Fruit fly (Drosophila melanogaster) whole organism, embryonic: ENCODE measurements around the gene CG8100.
A peak's percentile ranks its signal among the peaks of the same experiment; 100 is the strongest.

ENCODE experiments used
- Abd-B ChIP-seq: fragments of 200-800 bp; sonication (Bioruptor generic); optimal IDR thresholded peaks from 2 replicates; lab custom pipeline; 2018; ENCODE audit warnings: missing biosample characterization, mild to moderate bottlenecking, missing genetic modification characterization, moderate library complexity
- Aef1 ChIP-seq: fragments of 200-800 bp; sonication (Bioruptor generic); IDR thresholded peaks from 3 replicates; pipeline ENCODE4 v1.3.6; 2022; ENCODE audit warnings: missing biosample characterization, missing genetic modification characterization
- Antp ChIP-seq: fragments of 200-800 bp; sonication (Bioruptor generic); optimal IDR thresholded peaks from 3 replicates; lab custom pipeline; 2016; ENCODE audit warnings: missing biosample characterization, missing genetic modification characterization
- CG10147 ChIP-seq: fragments of 200-800 bp; sonication (Bioruptor generic); optimal IDR thresholded peaks from 2 replicates; lab custom pipeline; 2019; ENCODE audit warnings: missing biosample characterization, mild to moderate bottlenecking, missing genetic modification characterization, moderate library complexity
- CG10565 ChIP-seq: fragments of 200-800 bp; sonication (Bioruptor generic); optimal IDR thresholded peaks from 3 replicates; lab custom pipeline; 2016; ENCODE audit warnings: missing biosample characterization, mild to moderate bottlenecking, missing genetic modification characterization
- CG12155 ChIP-seq: fragments of 200-800 bp; sonication (Bioruptor generic); optimal IDR thresholded peaks from 3 replicates; lab custom pipeline; 2016; ENCODE audit warnings: missing biosample characterization, missing genetic modification characterization
- CG13296 ChIP-seq: fragments of 200-800 bp; sonication (Bioruptor generic); optimal IDR thresholded peaks from 3 replicates; lab custom pipeline; 2018; ENCODE audit warnings: missing biosample characterization, mild to moderate bottlenecking, missing genetic modification characterization
- CG13624 ChIP-seq: fragments of 200-800 bp; sonication (Bioruptor generic); optimal IDR thresholded peaks from 2 replicates; lab custom pipeline; 2016; ENCODE audit warnings: missing biosample characterization, missing genetic modification characterization
- CG14667 ChIP-seq: fragments of 200-800 bp; sonication (Bioruptor generic); IDR thresholded peaks from 2 replicates; pipeline ENCODE4 v1.3.6; 2022; ENCODE audit warnings: missing biosample characterization, missing genetic modification characterization
- CG16863 ChIP-seq: fragments of 200-800 bp; sonication (Bioruptor generic); optimal IDR thresholded peaks from 3 replicates; lab custom pipeline; 2016; ENCODE audit warnings: missing biosample characterization, missing genetic modification characterization
- CG18262 ChIP-seq: fragments of 200-800 bp; optimal IDR thresholded peaks from 3 replicates; lab custom pipeline; 2019; ENCODE audit warnings: missing biosample characterization, mild to moderate bottlenecking, missing genetic modification characterization, moderate library complexity
- CG31388 ChIP-seq: fragments of 200-800 bp; sonication (Bioruptor generic); optimal IDR thresholded peaks from 2 replicates; lab custom pipeline; 2016; ENCODE audit warnings: missing biosample characterization, missing genetic modification characterization
- CG31441 ChIP-seq: fragments of 200-800 bp; sonication (Bioruptor generic); IDR thresholded peaks from 2 replicates; pipeline ENCODE4 v1.3.6; 2022; ENCODE audit warnings: missing biosample characterization, missing genetic modification characterization
- CG3163 ChIP-seq: fragments of 200-800 bp; sonication (Bioruptor generic); optimal IDR thresholded peaks from 3 replicates; lab custom pipeline; 2016; ENCODE audit warnings: missing biosample characterization, missing genetic modification characterization
- CG3838 ChIP-seq: fragments of 200-800 bp; sonication (Bioruptor generic); optimal IDR thresholded peaks from 3 replicates; lab custom pipeline; 2016; ENCODE audit warnings: missing biosample characterization, missing genetic modification characterization
- CG7357 ChIP-seq: fragments of 200-800 bp; sonication (Bioruptor generic); IDR thresholded peaks from 3 replicates; pipeline ENCODE4 v1.3.6; 2022; ENCODE audit warnings: missing biosample characterization, missing genetic modification characterization
- CG7987 ChIP-seq: fragments of 200-800 bp; sonication (Bioruptor generic); optimal IDR thresholded peaks from 2 replicates; lab custom pipeline; 2018; ENCODE audit warnings: missing biosample characterization, mild to moderate bottlenecking, missing genetic modification characterization, moderate library complexity
- Deaf1 ChIP-seq: fragments of 200-800 bp; optimal IDR thresholded peaks from 3 replicates; lab custom pipeline; 2019; ENCODE audit warnings: missing biosample characterization, mild to moderate bottlenecking, missing genetic modification characterization, moderate library complexity
- Dip3 ChIP-seq: fragments of 200-800 bp; sonication (Bioruptor generic); optimal IDR thresholded peaks from 3 replicates; lab custom pipeline; 2016; ENCODE audit warnings: missing biosample characterization, missing genetic modification characterization
- Doc3 ChIP-seq: fragments of 200-800 bp; sonication (Bioruptor generic); IDR thresholded peaks from 3 replicates; pipeline ENCODE4 v1.3.6; 2022; ENCODE audit warnings: missing biosample characterization, missing genetic modification characterization; ENCODE audit not compliant: partially characterized antibody
- Ets97D ChIP-seq: fragments of 200-800 bp; sonication (Bioruptor generic); optimal IDR thresholded peaks from 3 replicates; lab custom pipeline; 2016; ENCODE audit warnings: missing biosample characterization, missing genetic modification characterization
- Hmx ChIP-seq: fragments of 200-800 bp; sonication (Bioruptor generic); optimal IDR thresholded peaks from 2 replicates; lab custom pipeline; 2016; ENCODE audit warnings: missing biosample characterization, missing genetic modification characterization
- Jarid2 ChIP-seq: fragments of 200-800 bp; sonication (Bioruptor generic); optimal IDR thresholded peaks from 3 replicates; lab custom pipeline; 2017; ENCODE audit warnings: mild to moderate bottlenecking, missing biosample characterization, missing genetic modification reagents, missing genetic modification characterization
- Mes4 ChIP-seq: fragments of 200-800 bp; sonication (Bioruptor generic); optimal IDR thresholded peaks from 2 replicates; lab custom pipeline; 2016; ENCODE audit warnings: missing biosample characterization, missing genetic modification characterization
- NFAT ChIP-seq: fragments of 200-800 bp; sonication (Bioruptor generic); IDR thresholded peaks from 2 replicates; pipeline ENCODE4 v1.3.6; 2022; ENCODE audit warnings: missing biosample characterization, missing genetic modification characterization
- Nf-YB ChIP-seq: fragments of 200-800 bp; sonication (Bioruptor generic); optimal IDR thresholded peaks from 3 replicates; lab custom pipeline; 2019; ENCODE audit warnings: missing biosample characterization, mild to moderate bottlenecking, missing genetic modification characterization, moderate library complexity
- Oaz ChIP-seq: fragments of 200-800 bp; sonication (Bioruptor generic); IDR thresholded peaks from 2 replicates; pipeline ENCODE4 v1.3.6; 2022; ENCODE audit warnings: missing biosample characterization, missing genetic modification characterization
- Optix ChIP-seq: fragments of 200-800 bp; sonication (Bioruptor generic); IDR thresholded peaks from 3 replicates; pipeline ENCODE4 v1.3.6; 2022; ENCODE audit warnings: missing biosample characterization, missing genetic modification characterization
- Taf1 ChIP-seq: fragments of 200-800 bp; sonication (Bioruptor generic); IDR thresholded peaks from 2 replicates; pipeline ENCODE4 v1.3.6; 2022; ENCODE audit warnings: missing biosample characterization, missing genetic modification characterization
- Vsx1 ChIP-seq: fragments of 200-800 bp; sonication (Bioruptor generic); optimal IDR thresholded peaks from 2 replicates; lab custom pipeline; 2017; ENCODE audit warnings: missing biosample characterization, mild to moderate bottlenecking, missing genetic modification characterization, missing genetic modification reagents
- aop ChIP-seq: fragments of 200-800 bp; sonication (Bioruptor generic); IDR thresholded peaks from 2 replicates; pipeline ENCODE4 v1.3.6; 2022; ENCODE audit warnings: missing biosample characterization, missing genetic modification characterization
- cg ChIP-seq: fragments of 200-800 bp; sonication (Bioruptor generic); optimal IDR thresholded peaks from 3 replicates; lab custom pipeline; 2019; ENCODE audit warnings: missing biosample characterization, mild to moderate bottlenecking, missing genetic modification characterization, moderate library complexity
- chinmo ChIP-seq: fragments of 200-800 bp; sonication (Bioruptor generic); IDR thresholded peaks from 4 replicates; pipeline ENCODE4 v1.3.6; 2022; ENCODE audit warnings: missing biosample characterization, missing genetic modification characterization; ENCODE audit not compliant: partially characterized antibody
- chm ChIP-seq: fragments of 200-800 bp; sonication (Bioruptor generic); IDR thresholded peaks from 2 replicates; pipeline ENCODE4 v1.3.6; 2022; ENCODE audit warnings: missing biosample characterization, missing genetic modification characterization
- chn ChIP-seq: fragments of 200-800 bp; sonication (Bioruptor generic); optimal IDR thresholded peaks from 2 replicates; lab custom pipeline; 2016; ENCODE audit warnings: missing biosample characterization, missing genetic modification characterization
- da ChIP-seq: fragments of 200-800 bp; sonication (Bioruptor generic); optimal IDR thresholded peaks from 2 replicates; lab custom pipeline; 2016; ENCODE audit warnings: missing biosample characterization, missing genetic modification characterization
- dati ChIP-seq: fragments of 200-800 bp; sonication (Bioruptor generic); IDR thresholded peaks from 2 replicates; pipeline ENCODE4 v1.3.6; 2022; ENCODE audit warnings: missing biosample characterization, missing genetic modification characterization
- emc ChIP-seq: fragments of 200-800 bp; sonication (Bioruptor generic); optimal IDR thresholded peaks from 2 replicates; lab custom pipeline; 2016; ENCODE audit warnings: missing biosample characterization, missing genetic modification characterization
- gro ChIP-seq: fragments of 200-800 bp; sonication (Bioruptor generic); optimal IDR thresholded peaks from 2 replicates; lab custom pipeline; 2016; ENCODE audit warnings: missing biosample characterization, missing genetic modification characterization
- hb ChIP-seq: fragments of 200-800 bp; sonication (Bioruptor generic); IDR thresholded peaks from 3 replicates; pipeline ENCODE4 v1.3.6; 2022; ENCODE audit warnings: missing biosample characterization, missing genetic modification characterization; ENCODE audit not compliant: partially characterized antibody
- ind ChIP-seq: fragments of 200-800 bp; sonication (Bioruptor generic); optimal IDR thresholded peaks from 3 replicates; lab custom pipeline; 2016; ENCODE audit warnings: missing biosample characterization, missing genetic modification characterization
- inv ChIP-seq: fragments of 200-800 bp; sonication (Bioruptor generic); IDR thresholded peaks from 2 replicates; pipeline ENCODE4 v1.3.6; 2022; ENCODE audit warnings: missing biosample characterization, missing genetic modification characterization; ENCODE audit not compliant: partially characterized antibody
- ken ChIP-seq: fragments of 200-800 bp; sonication (Bioruptor generic); IDR thresholded peaks from 3 replicates; pipeline ENCODE4 v1.3.6; 2022; ENCODE audit warnings: missing biosample characterization, missing genetic modification characterization
- onecut ChIP-seq: fragments of 200-800 bp; sonication (Bioruptor generic); IDR thresholded peaks from 2 replicates; pipeline ENCODE4 v1.3.6; 2022; ENCODE audit warnings: missing biosample characterization, missing genetic modification characterization
- pan ChIP-seq, 4 experiments: fragments of >200 bp in 3 of 4; fragments of 200-800 bp in 1 of 4; sonication (Bioruptor generic) in 1 of 4; optimal IDR thresholded peaks in 3 of 4; IDR thresholded peaks in 1 of 4; 2 replicates each; pipeline versions ENCODE4 v1.3.6 to Lab custom; 2017 to 2022; ENCODE audit warnings: missing biosample characterization in 2 of 4, missing genetic modification characterization in 2 of 4, mixed read lengths in 1 of 4
- prd ChIP-seq, 3 experiments: fragments of >200 bp in 2 of 3; fragments of 200-800 bp in 1 of 3; sonication (Bioruptor generic) in 1 of 3; optimal IDR thresholded peaks in 2 of 3; IDR thresholded peaks in 1 of 3; 2 replicates in 2 of 3; 3 replicates in 1 of 3; pipeline versions ENCODE4 v1.3.6 to Lab custom; 2017 to 2022; ENCODE audit warnings: missing biosample characterization in 1 of 3, missing genetic modification characterization in 1 of 3
- sens ChIP-seq: fragments of 200-800 bp; sonication (Bioruptor generic); peaks from one replicate; lab custom pipeline; 2016; ENCODE audit warnings: missing biosample characterization, missing genetic modification characterization
- shn ChIP-seq: fragments of 200-800 bp; sonication (Bioruptor generic); optimal IDR thresholded peaks from 3 replicates; lab custom pipeline; 2016; ENCODE audit warnings: missing biosample characterization, missing genetic modification characterization
- zen2 ChIP-seq: fragments of 200-800 bp; sonication (Bioruptor generic); IDR thresholded peaks from 3 replicates; pipeline ENCODE4 v1.3.6; 2022; ENCODE audit warnings: missing biosample characterization, missing genetic modification characterization; ENCODE audit not compliant: partially characterized antibody

Gene CG8100

DNA sequence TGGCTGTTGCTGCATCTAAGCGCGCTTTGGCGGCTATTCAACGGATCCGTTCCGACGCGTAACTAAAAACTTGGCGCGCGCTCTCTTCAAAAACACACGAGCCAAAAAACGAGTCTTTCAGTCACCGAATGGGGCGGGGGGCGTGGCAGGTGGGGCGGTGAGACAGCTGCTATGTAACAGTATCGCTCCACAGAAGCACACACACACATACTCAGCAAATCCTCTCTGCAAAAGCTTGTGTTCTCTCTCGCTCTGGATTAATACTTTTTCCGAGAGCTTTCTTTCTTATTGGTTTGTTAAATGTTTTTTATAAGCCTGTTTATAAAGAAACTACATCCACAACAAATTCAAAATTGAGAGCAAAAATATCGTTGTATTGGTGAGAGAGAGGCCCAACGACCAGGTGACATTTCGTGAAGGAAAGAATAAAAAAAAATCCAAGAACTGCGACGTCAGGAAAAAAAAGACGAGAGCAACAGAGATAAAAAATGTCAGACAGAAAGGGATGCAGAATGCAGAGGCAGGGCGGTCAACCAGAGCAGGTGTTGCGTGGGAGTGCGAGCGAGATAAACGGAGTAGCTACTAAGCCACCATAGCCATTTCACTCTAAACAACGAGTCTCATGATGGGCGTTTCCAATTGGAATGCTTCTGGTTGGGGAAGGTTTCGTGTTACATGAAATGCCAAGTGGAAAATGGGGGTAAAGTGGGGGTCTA, 48.0 kb downstream of the CG8100 start, which contains the start of gene Sox21b:
Sox21b (minus strand) TSS at position 51 of the 716 bp plus-strand sequence.
- TF ChIP-seq CG14667, result no peak
- no peak for TF ChIP-seq Oaz (GFP tag; lab: Robert Waterston, UW)
- no peak for TF ChIP-seq CG13296 (GFP tag; lab: Kevin White, UChicago)
- no peak for TF ChIP-seq CG10147 (GFP tag; lab: Kevin White, UChicago)
- no peak for TF ChIP-seq ind
- no peak for TF ChIP-seq pan (optimal IDR thresholded peaks at IDR 0.05; lab: Kevin White, UChicago)
- TF ChIP-seq pan (GFP tag; optimal IDR thresholded peaks at IDR 0.05 in 1 of 2, IDR thresholded peaks at IDR 0.05 in 1 of 2), result no peak
- TF ChIP-seq CG3163 (GFP tag; lab: Kevin White, UChicago), result no peak
- TF ChIP-seq Dip3, result no peak
- TF ChIP-seq Nf-YB, result peak; percentile 98
- TF ChIP-seq shn (GFP tag; lab: Kevin White, UChicago), result no peak
- no peak for TF ChIP-seq Antp (GFP tag; lab: Kevin White, UChicago)
- no peak for TF ChIP-seq dati
- TF ChIP-seq emc (GFP tag; lab: Kevin White, UChicago), result no peak
- no peak for TF ChIP-seq Optix (GFP tag; lab: Robert Waterston, UW)
- no peak for TF ChIP-seq gro (GFP tag; lab: Kevin White, UChicago)
- TF ChIP-seq Hmx, result no peak
- TF ChIP-seq chinmo (GFP tag; lab: Robert Waterston, UW), result peak; percentile 81; the same call in 1 of the 4 replicates
- TF ChIP-seq Doc3 (GFP tag; lab: Robert Waterston, UW), result no peak
- peak; percentile 78 for TF ChIP-seq sens
- no peak for TF ChIP-seq CG7357 (GFP tag; lab: Robert Waterston, UW)
- no peak for TF ChIP-seq Taf1
- TF ChIP-seq Abd-B, result no peak
- TF ChIP-seq NFAT (GFP tag; lab: Robert Waterston, UW), result no peak
- TF ChIP-seq inv (GFP tag; lab: Robert Waterston, UW), result no peak
- peak; percentile 6 for TF ChIP-seq Mes4 (GFP tag; lab: Kevin White, UChicago)
- TF ChIP-seq Aef1 (GFP tag; lab: Robert Waterston, UW), result no peak
- TF ChIP-seq Vsx1 (GFP tag; lab: Kevin White, UChicago), result no peak
- TF ChIP-seq zen2 (GFP tag; lab: Robert Waterston, UW), result no peak
- no peak for TF ChIP-seq CG31441 (GFP tag; lab: Robert Waterston, UW)
- no peak for TF ChIP-seq CG31388 (GFP tag; lab: Kevin White, UChicago)
- TF ChIP-seq da (GFP tag; lab: Kevin White, UChicago), result peak; percentile 56
- no peak for TF ChIP-seq prd (optimal IDR thresholded peaks at IDR 0.05; lab: Kevin White, UChicago)
- no peak for TF ChIP-seq prd (GFP tag; IDR thresholded peaks at IDR 0.05; lab: Robert Waterston, UW)
- TF ChIP-seq ken, result no peak
- TF ChIP-seq chm, result peak; percentile 38; the same call in 1 of the 2 replicates
- TF ChIP-seq aop (GFP tag; lab: Robert Waterston, UW), result no peak
- peak; percentile 91 for TF ChIP-seq Deaf1 (tag; lab: Kevin White, UChicago)
- TF ChIP-seq CG16863 (GFP tag; lab: Kevin White, UChicago), result no peak
- 0 out of 2 replicates have a peak, but pooled peaks have one; percentile 7 for TF ChIP-seq onecut (GFP tag; lab: Robert Waterston, UW)
- peak; percentile 81 for TF ChIP-seq Jarid2 (GFP tag; lab: Kevin White, UChicago)
- TF ChIP-seq hb (GFP tag; lab: Robert Waterston, UW), result no peak
- peak; percentile 54 for TF ChIP-seq CG3838
- TF ChIP-seq CG7987 (GFP tag; lab: Kevin White, UChicago), result no peak
- no peak for TF ChIP-seq CG10565 (GFP tag; lab: Kevin White, UChicago)
- no peak for TF ChIP-seq CG18262 (tag; lab: Kevin White, UChicago)
- peak; percentile 7 for TF ChIP-seq chn (GFP tag; lab: Kevin White, UChicago)
- no peak for TF ChIP-seq CG12155
- no peak for TF ChIP-seq Ets97D
- TF ChIP-seq CG13624 (GFP tag; lab: Kevin White, UChicago), result peak; percentile 26
- TF ChIP-seq cg (GFP tag; lab: Kevin White, UChicago), result peak; percentile 73
